Worm (Caenorhabditis elegans): Measurements from ENCODE around the gene Y49E10.18.

Gene Y49E10.18

ce11 chrIII:12398468-12398867 lies 47.4 kb downstream of the Y49E10.18 start:
- TF ChIP-seq ztf-28 (GFP tag; IDR thresholded peaks at IDR 0.05) (0 out of 2 replicates have a peak, but pooled peaks have one; percentile 46), madf-6 (GFP tag; IDR thresholded peaks at IDR 0.05) (0 out of 2 replicates have a peak, but pooled peaks have one; percentile 9), ekl-4 (GFP tag; IDR thresholded peaks at IDR 0.05) (no peak), ets-4 (GFP tag; optimal IDR thresholded peaks at IDR 0.05) (no peak), madf-8 (GFP tag; conservative IDR thresholded peaks at IDR 0.05) (no peak), B0336.3 (GFP tag; IDR thresholded peaks at IDR 0.05) (0 out of 2 replicates have a peak, but pooled peaks have one; percentile 14), nfyb-1 (GFP tag; IDR thresholded peaks at IDR 0.05) (0 out of 2 replicates have a peak, but pooled peaks have one; percentile 34), F52B5.7 (tag; optimal IDR thresholded peaks at IDR 0.05) (no peak), F10E7.11 (tag; optimal IDR thresholded peaks at IDR 0.05) (no peak)

DNA sequence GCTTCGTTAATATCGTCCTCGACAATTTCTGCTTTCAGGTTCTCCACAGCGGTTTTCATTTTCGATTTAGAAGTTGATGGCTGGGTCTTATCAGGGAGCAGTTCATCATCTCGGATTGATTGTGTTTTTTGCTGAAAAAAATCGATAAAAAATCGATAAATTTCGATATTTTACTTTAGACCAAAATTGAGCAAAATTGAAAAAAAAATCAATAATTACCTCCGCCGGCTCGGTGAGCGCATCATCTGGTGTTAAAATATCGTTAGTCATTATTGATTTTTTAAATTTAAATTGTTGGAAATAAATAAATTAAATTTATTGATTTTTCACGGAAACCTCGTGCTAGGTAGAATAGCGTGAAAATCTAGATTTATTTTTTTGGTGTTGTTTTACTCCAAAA lies 50.8 kb downstream of the Y49E10.18 start, which contains the start of gene Y49E10.10:
Y49E10.10 (plus strand) TSS at position 381 of the 400 bp plus-strand sequence.
- no peak for TF ChIP-seq cebp-2 (GFP tag; IDR thresholded peaks at IDR 0.05)
